Worm (Caenorhabditis elegans) whole organism, L4/young adult: ENCODE measurements around the gene col-145.

Experiments
- W03F9.2 ChIP-seq: fragments of 150-350 bp; optimal IDR thresholded peaks from 2 replicates; lab custom pipeline; 2014; ENCODE audit warnings: missing biosample characterization, missing genetic modification characterization
- dao-5 ChIP-seq: sonication (generic microtip); optimal IDR thresholded peaks from 2 replicates; lab custom pipeline; 2016; ENCODE audit warnings: missing genotype, missing genetic modification characterization, moderate library complexity, missing compliant biosample characterization
- him-1 ChIP-seq: sonication (generic microtip); optimal IDR thresholded peaks from 2 replicates; lab custom pipeline; 2016; ENCODE audit warnings: missing genotype, missing genetic modification reagents, missing genetic modification characterization, missing compliant biosample characterization

Gene col-145

ce11 chrV:9173789-9174188 is 11.0 kb upstream of the col-145 start, which contains the start of gene pqn-16:
Gene pqn-16 (plus strand): TSS chrV:9174089.
- no peak for TF ChIP-seq him-1 (tag; lab: Kevin White, UChicago)
- no peak for TF ChIP-seq W03F9.2
- TF ChIP-seq dao-5 (tag; lab: Kevin White, UChicago) = no peak

ce11 chrV:9172989-9173388 is 10.2 kb upstream of the col-145 start, which contains the start of gene gad-3:
Gene gad-3 (minus strand): TSS chrV:9173005.
- TF ChIP-seq dao-5 (tag; lab: Kevin White, UChicago) = no peak
- TF ChIP-seq him-1 (tag; lab: Kevin White, UChicago) = no peak
- no peak for TF ChIP-seq W03F9.2

DNA sequence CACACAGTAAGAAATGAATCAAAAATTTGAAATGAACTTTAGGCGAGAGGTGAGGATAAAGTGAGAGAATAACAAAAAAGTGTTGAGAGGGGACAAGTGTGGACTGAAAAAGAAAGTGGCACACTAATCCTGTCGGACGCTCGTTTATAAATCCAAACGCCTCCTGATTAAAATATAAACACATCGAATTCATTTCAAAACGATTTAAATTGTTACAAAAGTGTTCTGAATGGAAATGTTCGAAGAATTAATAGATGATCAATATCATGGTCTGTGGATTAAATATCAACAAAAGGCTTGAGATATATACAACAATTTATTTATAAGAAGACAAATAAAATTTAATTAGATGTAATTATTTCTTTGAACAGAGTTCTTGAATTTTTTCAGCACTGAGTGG is 5.3 kb upstream of the col-145 start, which contains the start of gene B0222.11:
Gene B0222.11, minus strand, starts transcription at position 101 of the 400 bp plus-strand sequence.
- TF ChIP-seq him-1 (tag; lab: Kevin White, UChicago) (no peak), W03F9.2 (no peak), dao-5 (tag; lab: Kevin White, UChicago) (no peak)

DNA sequence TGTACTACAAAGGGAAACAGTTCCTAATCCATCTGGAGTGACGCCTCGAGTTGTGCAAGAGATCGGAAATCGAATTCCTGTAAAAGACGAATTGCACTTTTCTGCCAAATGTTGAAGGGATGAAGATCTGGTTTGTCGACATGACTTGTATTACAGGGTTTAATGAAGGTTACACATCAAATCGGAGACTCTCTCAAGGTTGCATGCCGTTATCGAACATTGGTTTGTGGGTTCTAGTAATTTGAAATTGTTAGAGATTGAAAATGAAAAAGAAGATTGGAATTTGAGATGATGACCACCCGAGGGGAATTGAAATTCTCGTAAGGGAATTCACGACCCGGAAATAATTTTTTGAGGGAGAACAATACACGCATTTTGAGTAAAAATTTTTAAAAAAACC is 3.5 kb upstream of the col-145 start:
- TF ChIP-seq dao-5 (tag; lab: Kevin White, UChicago) (no peak), him-1 (tag; lab: Kevin White, UChicago) (no peak), W03F9.2 (no peak)

ce11 chrV:9165073-9165699 is 2.4 kb upstream of the col-145 start, which contains the start of gene col-10:
Gene col-10 (minus strand): TSS chrV:9165307.
- TF ChIP-seq W03F9.2 (no peak), dao-5 (tag; lab: Kevin White, UChicago) (no peak), him-1 (tag; lab: Kevin White, UChicago) (no peak)

ce11 chrV:9163897-9164296 is 1.1 kb upstream of the col-145 start:
- TF ChIP-seq him-1 (tag; lab: Kevin White, UChicago) (no peak), dao-5 (tag; lab: Kevin White, UChicago) (no peak), W03F9.2 (no peak)

DNA sequence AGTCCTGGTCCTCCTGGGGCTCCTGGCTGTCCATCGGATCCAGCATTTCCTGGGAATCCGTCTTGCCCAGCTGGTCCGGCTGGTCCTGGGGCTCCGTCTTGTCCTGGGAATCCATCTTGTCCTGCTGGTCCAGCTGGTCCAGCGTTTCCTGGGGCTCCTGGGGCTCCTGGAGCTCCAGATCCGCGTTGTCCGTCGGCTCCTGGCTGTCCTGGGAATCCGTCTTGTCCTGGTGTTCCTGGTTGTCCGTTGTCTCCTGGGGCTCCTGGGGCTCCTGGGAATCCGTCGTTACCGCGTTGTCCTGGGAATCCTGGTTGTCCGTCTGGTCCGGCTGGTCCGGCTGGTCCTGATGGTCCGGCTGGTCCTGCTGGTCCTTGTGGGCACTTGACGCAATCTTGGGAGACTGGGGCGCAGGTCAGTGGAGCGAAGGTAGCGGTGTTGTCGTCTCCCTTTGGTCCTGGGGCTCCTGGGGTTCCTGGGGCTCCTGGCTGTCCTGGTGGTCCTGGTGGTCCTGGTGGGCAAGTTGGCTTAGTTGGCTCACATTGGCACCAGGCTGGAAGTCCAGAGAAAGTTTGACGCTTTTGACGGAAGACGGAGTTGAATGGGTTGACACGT is 581 bp downstream of the col-145 start:
- TF ChIP-seq him-1 (tag; lab: Kevin White, UChicago) = no peak
- no peak for TF ChIP-seq W03F9.2
- TF ChIP-seq dao-5 (tag; lab: Kevin White, UChicago) = no peak

DNA sequence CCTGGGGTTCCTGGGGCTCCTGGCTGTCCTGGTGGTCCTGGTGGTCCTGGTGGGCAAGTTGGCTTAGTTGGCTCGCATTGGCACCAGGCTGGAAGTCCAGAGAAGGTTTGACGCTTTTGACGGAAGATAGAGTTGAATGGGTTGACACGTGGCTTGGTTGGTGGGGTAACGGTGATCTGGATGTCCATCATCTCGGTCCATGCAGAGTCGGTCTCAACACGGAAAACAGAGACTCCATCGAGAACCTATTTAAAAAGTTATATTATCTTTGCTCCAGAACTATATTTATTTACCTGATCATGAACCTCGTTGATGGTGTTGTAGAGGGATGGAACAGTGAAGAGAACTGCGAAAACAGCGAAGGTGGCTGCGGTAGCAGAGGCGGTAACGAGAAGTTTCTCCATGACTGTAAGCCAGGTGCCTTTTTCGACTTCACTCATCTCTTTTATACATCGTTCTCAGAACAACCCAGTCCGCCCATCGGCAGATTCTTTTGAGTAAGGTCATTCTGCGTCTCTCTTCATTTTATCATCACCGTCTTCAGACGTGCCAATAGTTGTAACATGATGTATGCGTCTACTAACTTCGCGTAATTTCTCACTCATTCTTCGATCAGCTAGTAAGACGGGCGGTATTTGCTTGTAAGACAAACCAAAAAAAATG is 2.5 kb downstream of the col-145 start, which contains the start of gene col-144:
Gene col-144, minus strand, starts transcription at position 419 of the 663 bp plus-strand sequence.
- TF ChIP-seq him-1 (tag; lab: Kevin White, UChicago) (no peak), W03F9.2 (no peak), dao-5 (tag; lab: Kevin White, UChicago) (no peak)

ce11 chrV:9157597-9157996 is 5.2 kb downstream of the col-145 start:
- TF ChIP-seq him-1 (tag; lab: Kevin White, UChicago) (no peak), dao-5 (tag; lab: Kevin White, UChicago) (no peak), W03F9.2 (no peak)

DNA sequence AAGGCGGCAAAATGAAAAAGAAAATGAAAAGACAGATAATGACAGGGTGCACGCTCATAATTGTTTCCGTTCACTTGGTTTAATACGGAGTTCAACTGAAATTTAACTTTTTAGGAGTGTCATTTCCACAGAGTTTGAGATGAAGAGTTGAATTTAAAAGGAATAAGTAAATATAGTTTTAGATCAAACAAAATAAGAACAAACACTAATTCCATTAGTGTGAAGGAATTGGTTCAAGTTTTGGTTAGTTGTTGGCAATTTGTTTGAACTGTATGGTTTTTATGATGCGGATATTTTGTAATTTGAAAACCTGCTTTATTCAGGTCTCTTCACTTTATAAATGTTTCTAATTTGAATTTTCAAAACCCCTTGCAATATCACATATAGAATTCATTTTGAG is 6.1 kb downstream of the col-145 start, which contains the start of gene B0222.15:
Gene B0222.15, minus strand, starts transcription at position 101 of the 400 bp plus-strand sequence.
- no peak for TF ChIP-seq him-1 (tag; lab: Kevin White, UChicago)

ce11 chrV:9155616-9156015 is 7.2 kb downstream of the col-145 start:
- TF ChIP-seq dao-5 (tag; lab: Kevin White, UChicago) (no peak), him-1 (tag; lab: Kevin White, UChicago) (no peak), W03F9.2 (no peak)

- TF ChIP-seq dao-5 (tag; lab: Kevin White, UChicago) (no peak), him-1 (tag; lab: Kevin White, UChicago) (no peak), W03F9.2 (no peak)
Measured at ce11 chrV:9154772-9155171, 8.0 kb downstream of the col-145 start, which contains the start of gene B0222.5. Gene B0222.5 (minus strand): TSS chrV:9154872.

DNA sequence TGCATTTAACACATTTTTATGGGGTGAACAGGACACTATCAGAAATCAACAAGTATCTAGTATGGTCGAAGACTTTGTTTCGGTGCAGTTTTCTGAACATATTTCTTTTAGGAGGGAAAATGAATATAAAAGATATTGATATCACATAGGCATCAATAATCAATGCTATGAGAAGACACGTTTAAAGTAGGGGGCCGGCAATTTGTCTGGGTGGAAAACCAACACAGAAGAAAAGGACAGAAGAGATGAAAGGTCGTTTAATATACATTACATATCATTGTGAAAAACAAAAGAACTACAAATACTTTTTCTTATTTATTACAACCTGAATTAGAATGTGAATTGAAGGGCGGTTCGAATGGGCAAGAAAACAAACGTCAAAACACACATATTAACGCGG is 10.5 kb downstream of the col-145 start:
- TF ChIP-seq dao-5 (tag; lab: Kevin White, UChicago) (no peak), him-1 (tag; lab: Kevin White, UChicago) (no peak), W03F9.2 (no peak)

- TF ChIP-seq dao-5 (tag; lab: Kevin White, UChicago) = no peak
- no peak for TF ChIP-seq W03F9.2
- no peak for TF ChIP-seq him-1 (tag; lab: Kevin White, UChicago)
Measured at ce11 chrV:9148151-9148550, 14.7 kb downstream of the col-145 start.
